Worm (Caenorhabditis elegans): ENCODE measurements around the gene C01G5.5.

Gene C01G5.5

DNA sequence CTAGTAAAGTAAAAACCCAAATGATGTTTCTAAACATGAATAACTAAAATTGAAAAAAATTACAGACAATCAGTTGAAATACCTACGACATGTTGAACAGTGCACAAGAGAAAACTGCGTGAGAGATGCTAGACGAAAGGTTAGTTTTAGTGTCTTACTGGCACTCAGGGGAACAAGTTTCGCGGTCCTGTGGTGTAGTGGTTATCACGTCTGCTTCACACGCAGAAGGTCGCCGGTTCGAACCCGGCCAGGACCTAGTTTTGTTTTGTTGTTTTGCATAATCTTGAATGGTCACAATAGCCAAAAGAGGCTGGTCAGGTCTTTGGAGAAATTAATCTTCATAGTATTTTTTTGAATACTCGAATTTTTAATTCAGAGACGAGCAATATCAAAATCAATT lies 43.4 kb upstream of the C01G5.5 start (continued):
- TF ChIP-seq hsf-1 (GFP tag; IDR thresholded peaks at IDR 0.05): peak; percentile 44; the same call in 1 of the 2 replicates
- TF ChIP-seq lin-26 (GFP tag; IDR thresholded peaks at IDR 0.05): peak; percentile 94
- TF ChIP-seq rpc-1 (optimal IDR thresholded peaks at IDR 0.05): peak; percentile 71
- peak; percentile 88 for TF ChIP-seq rpc-1 (tag; optimal IDR thresholded peaks at IDR 0.05)
- TF ChIP-seq ZK185.1 (tag; optimal IDR thresholded peaks at IDR 0.05; ENCODE audit: poor library complexity, severe bottlenecking): peak; percentile 85
- no peak for TF ChIP-seq unc-62 (GFP tag; optimal IDR thresholded peaks at IDR 0.05)
- no peak for TF ChIP-seq pha-4 (tag; optimal IDR thresholded peaks at IDR 0.05)
- 0 out of 2 replicates have a peak, but pooled peaks have one; percentile 62 for TF ChIP-seq K11D2.4 (GFP tag; IDR thresholded peaks at IDR 0.05)
- TF ChIP-seq madf-8 (GFP tag; conservative IDR thresholded peaks at IDR 0.05): no peak
- no peak for TF ChIP-seq ama-1 (optimal IDR thresholded peaks at IDR 0.05)
- peak in 1 of 2 experiments; percentile 51 for TF ChIP-seq ama-1 (GFP tag; optimal IDR thresholded peaks at IDR 0.05)
- TF ChIP-seq F49E8.2 (tag; optimal IDR thresholded peaks at IDR 0.05; ENCODE audit: insufficient read depth): peak; percentile 54
- 0 out of 2 replicates have a peak, but pooled peaks have one; percentile 45 for TF ChIP-seq hmg-20 (GFP tag; IDR thresholded peaks at IDR 0.05)
- TF ChIP-seq snpc-1.1 (tag; optimal IDR thresholded peaks at IDR 0.05; ENCODE audit: insufficient read depth): peak; percentile 42
- no peak for TF ChIP-seq efl-1 (GFP tag; optimal IDR thresholded peaks at IDR 0.05)
- peak; percentile 86 for TF ChIP-seq him-1 (tag; optimal IDR thresholded peaks at IDR 0.05)
- peak; percentile 96 for TF ChIP-seq tbp1 (GFP tag; optimal IDR thresholded peaks at IDR 0.05)
- TF ChIP-seq T07F8.4 (tag; optimal IDR thresholded peaks at IDR 0.05): peak; percentile 45
- TF ChIP-seq hrde-1 (tag; optimal IDR thresholded peaks at IDR 0.05; ENCODE audit: borderline replicate concordance): peak; percentile 27
- TF ChIP-seq aptf-3 (GFP tag; IDR thresholded peaks at IDR 0.05): no peak
- no peak for TF ChIP-seq madf-6 (GFP tag; IDR thresholded peaks at IDR 0.05)
- TF ChIP-seq sptf-2 (GFP tag; optimal IDR thresholded peaks at IDR 0.05): no peak
- TF ChIP-seq hlh-12 (tag; optimal IDR thresholded peaks at IDR 0.05): peak; percentile 26
- no peak for TF ChIP-seq dpff-1 (tag; optimal IDR thresholded peaks at IDR 0.05)
- no peak for TF ChIP-seq cebp-1 (GFP tag; IDR thresholded peaks at IDR 0.05)
- TF ChIP-seq cebp-1 (tag; optimal IDR thresholded peaks at IDR 0.05): peak; percentile 64
- TF ChIP-seq B0019.2 (GFP tag; conservative IDR thresholded peaks at IDR 0.05): no peak
- peak; percentile 57 for TF ChIP-seq B0336.3 (GFP tag; IDR thresholded peaks at IDR 0.05)
- no peak for TF ChIP-seq xnd-1 (tag; optimal IDR thresholded peaks at IDR 0.05)
- peak; percentile 37 for TF ChIP-seq K12H6.12 (tag; optimal IDR thresholded peaks at IDR 0.05)
- 0 out of 2 replicates have a peak, but pooled peaks have one; percentile 19 for TF ChIP-seq ceh-40 (GFP tag; IDR thresholded peaks at IDR 0.05)
- no peak; the same call in 1 of the 2 replicates for TF ChIP-seq C06A6.2 (GFP tag; conservative IDR thresholded peaks at IDR 0.05)
- TF ChIP-seq ekl-4 (GFP tag; IDR thresholded peaks at IDR 0.05): no peak; the same call in 1 of the 2 replicates
- peak; percentile 82 for TF ChIP-seq snpc-4 (GFP tag; optimal IDR thresholded peaks at IDR 0.05)
- TF ChIP-seq snpc-4 (tag; optimal IDR thresholded peaks at IDR 0.05): peak; percentile 29 to 95 (median 94)
- TF ChIP-seq egl-18 (GFP tag; IDR thresholded peaks at IDR 0.05): no peak
- peak; percentile 49 for TF ChIP-seq somi-1 (GFP tag; optimal IDR thresholded peaks at IDR 0.05)
- TF ChIP-seq nhr-80 (tag; optimal IDR thresholded peaks at IDR 0.05): peak; percentile 35
- TF ChIP-seq F23B12.7 (tag; optimal IDR thresholded peaks at IDR 0.05; ENCODE audit: insufficient read depth): peak; percentile 67

DNA sequence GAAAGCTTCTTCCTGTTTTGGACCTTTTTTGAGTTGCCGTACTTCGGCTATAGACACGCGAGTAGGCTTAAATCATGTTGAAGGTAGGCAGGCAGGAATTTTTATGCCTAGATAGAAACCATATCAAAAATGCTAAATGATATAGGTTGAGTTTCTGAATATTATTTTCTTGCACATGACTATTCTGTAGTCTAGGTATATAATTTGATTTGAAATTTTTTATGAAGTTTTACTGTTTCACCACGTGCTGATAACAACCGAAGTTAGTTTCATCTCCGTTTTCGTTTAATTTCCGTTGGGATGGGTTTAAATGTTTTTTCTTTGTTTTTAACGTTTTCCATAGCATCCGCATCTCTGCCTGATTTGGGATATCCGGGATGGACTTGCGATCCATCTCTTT lies 37.4 kb upstream of the C01G5.5 start, which contains the start of gene Y73B6BL.37:
TSS of gene Y73B6BL.37 (plus strand) at position 301 of the 400 bp plus-strand sequence.
- TF ChIP-seq T07F8.4 (tag; optimal IDR thresholded peaks at IDR 0.05) (no peak), hmg-20 (GFP tag; IDR thresholded peaks at IDR 0.05) (no peak)

Measured in whole organism, young adult.